Worm (Caenorhabditis elegans) whole organism, mixed stage, embryonic: ENCODE results near the gene srw-145.

Source experiments
- ceh-39 ChIP-seq: fragments of 150-350 bp; optimal IDR thresholded peaks from 2 replicates; lab custom pipeline; 2014; ENCODE audit warnings: missing biosample characterization, missing genetic modification characterization
- ceh-83 ChIP-seq: fragments of 200-800 bp; sonication (Bioruptor generic); optimal IDR thresholded peaks from 2 replicates; lab custom pipeline; 2018; ENCODE audit warnings: mild to moderate bottlenecking, missing genetic modification characterization, missing compliant biosample characterization
- elt-3 ChIP-seq: fragments of 150-350 bp; optimal IDR thresholded peaks from 2 replicates; lab custom pipeline; 2014; ENCODE audit warnings: missing biosample characterization, missing genetic modification characterization
- lin-13 ChIP-seq: fragments of 150-350 bp; optimal IDR thresholded peaks from 2 replicates; lab custom pipeline; 2014; ENCODE audit warnings: missing biosample characterization, missing genetic modification characterization
- lsy-2 ChIP-seq: fragments of 150-350 bp; optimal IDR thresholded peaks from 2 replicates; lab custom pipeline; 2014; ENCODE audit warnings: missing biosample characterization, missing genetic modification characterization
- mab-5 ChIP-seq: fragments of 150-350 bp; optimal IDR thresholded peaks from 2 replicates; lab custom pipeline; 2014; ENCODE audit warnings: missing biosample characterization, missing genetic modification characterization
- nhr-237 ChIP-seq: fragments of 150-350 bp; optimal IDR thresholded peaks from 2 replicates; lab custom pipeline; 2014; ENCODE audit warnings: missing biosample characterization, missing genetic modification characterization
- nhr-76 ChIP-seq: sonication (generic microtip); optimal IDR thresholded peaks from 2 replicates; lab custom pipeline; 2017; ENCODE audit warnings: missing biosample characterization, missing genetic modification characterization
- unc-39 ChIP-seq: fragments of 150-350 bp; optimal IDR thresholded peaks from 2 replicates; lab custom pipeline; 2014; ENCODE audit warnings: missing biosample characterization, missing genetic modification characterization
- ztf-11 ChIP-seq: fragments of 150-350 bp; optimal IDR thresholded peaks from 2 replicates; lab custom pipeline; 2014; ENCODE audit warnings: missing biosample characterization, missing genetic modification characterization

DNA sequence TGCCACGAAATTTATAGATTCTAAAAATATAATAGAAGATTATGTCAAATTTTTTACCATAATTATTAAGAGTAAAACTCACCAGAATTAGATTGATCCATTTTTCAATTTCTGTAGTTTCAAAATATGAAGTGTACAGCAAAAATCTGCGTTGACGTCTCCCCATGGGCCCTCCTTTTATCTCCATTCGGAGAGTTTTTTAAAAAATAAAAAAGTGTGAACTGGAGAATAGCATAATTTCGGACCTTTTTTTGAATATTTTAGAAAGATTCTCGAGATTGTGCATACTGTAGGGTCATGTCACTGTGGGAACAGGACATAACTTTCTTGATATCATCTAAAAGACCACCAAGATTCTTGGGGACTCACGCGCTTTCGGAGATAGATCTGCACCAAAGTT lies 5.1 kb downstream of the srw-145 start, which contains the start of gene dpr-1:
- TF ChIP-seq ceh-83 (GFP tag; lab: Kevin White, UChicago) (no peak), elt-3 (tag; lab: Kevin White, UChicago) (no peak), lin-13 (tag; lab: Kevin White, UChicago) (no peak), ceh-39 (tag; lab: Kevin White, UChicago) (no peak), mab-5 (no peak), nhr-237 (tag; lab: Kevin White, UChicago) (no peak), lsy-2 (no peak), unc-39 (tag; lab: Kevin White, UChicago) (no peak), ztf-11 (tag; lab: Kevin White, UChicago) (no peak), nhr-76 (tag; lab: Kevin White, UChicago) (no peak)
